Worm (Caenorhabditis elegans) whole organism, early embryonic: ENCODE measurements around the gene fbxb-111.

ENCODE experiments used
- aly-1 ChIP-seq: sonication (generic microtip); optimal IDR thresholded peaks from 2 replicates; lab custom pipeline; 2016; ENCODE audit warnings: missing genetic modification characterization, missing compliant biosample characterization
- flt-1 ChIP-seq: fragments of 200-800 bp; sonication (Bioruptor generic); IDR thresholded peaks from 2 replicates; pipeline ENCODE4 v1.3.6; 2022; ENCODE audit warnings: missing genetic modification characterization, missing compliant biosample characterization
- tbx-11 ChIP-seq: fragments of 200-800 bp; sonication (Bioruptor generic); IDR thresholded peaks from 2 replicates; pipeline ENCODE4 v1.3.6; 2022; ENCODE audit warnings: missing genetic modification characterization, missing compliant biosample characterization

DNA sequence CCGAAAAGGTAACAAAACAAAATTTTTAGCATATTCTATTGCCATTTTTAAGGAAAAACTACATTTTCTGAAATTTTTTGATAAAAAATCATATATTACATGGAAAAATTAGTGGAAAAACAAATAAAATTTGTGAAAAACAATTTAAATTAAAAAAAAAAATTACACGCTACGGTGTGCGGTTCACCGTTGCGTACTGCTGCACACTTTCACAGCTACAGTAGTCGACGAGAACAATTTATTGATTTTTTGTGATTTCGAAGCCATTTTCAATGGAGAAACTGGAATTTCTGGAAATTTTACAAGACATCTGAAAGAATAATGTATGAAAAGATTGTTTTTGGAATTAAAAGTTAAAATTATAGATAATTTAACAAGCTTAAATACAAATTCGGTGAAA lies 40.2 kb upstream of the fbxb-111 start:
- no peak for TF ChIP-seq aly-1 (tag; lab: Kevin White, UChicago)
- no peak for TF ChIP-seq tbx-11 (GFP tag; lab: Robert Waterston, UW)
- TF ChIP-seq flt-1, result no peak
